Worm (Caenorhabditis elegans): ENCODE measurements around the gene F54A3.2.

DNA sequence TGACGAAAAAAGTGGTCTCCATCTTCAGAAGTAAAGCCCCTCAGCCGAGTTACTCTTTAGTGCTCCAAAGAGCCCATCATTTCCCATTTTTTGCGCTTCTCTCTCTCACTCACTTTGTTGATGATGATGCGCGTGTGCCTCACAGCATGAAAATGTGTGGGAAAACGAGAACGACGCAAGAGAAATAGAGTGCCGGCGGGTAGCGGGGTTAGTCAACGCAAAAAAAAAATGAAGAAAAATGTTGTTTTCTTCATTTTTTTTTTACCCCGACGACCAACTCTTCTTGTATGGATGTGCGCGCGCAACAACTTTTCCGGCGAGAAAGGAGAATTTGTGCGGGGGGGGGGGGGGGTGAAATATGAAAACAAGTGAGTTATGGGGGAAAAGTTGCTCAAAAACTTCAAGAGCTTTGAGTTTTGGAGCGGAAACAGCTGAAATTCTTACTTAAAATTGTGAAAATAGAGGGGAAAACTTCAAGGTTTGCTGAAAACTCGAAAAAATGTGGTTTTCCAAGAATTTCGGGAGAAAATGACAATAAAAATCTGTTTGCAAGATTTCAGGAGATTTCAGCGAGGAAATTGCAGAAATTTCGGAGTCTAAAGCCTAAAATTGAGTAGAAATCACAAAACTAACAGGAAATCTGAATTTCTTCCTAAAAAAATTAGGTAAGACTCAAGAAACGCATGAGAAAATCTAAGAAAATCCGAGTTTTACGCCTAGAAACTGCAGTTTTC, 45.7 kb upstream of the F54A3.2 start, which contains the start of gene C33C12.1:
- TF ChIP-seq scrt-1 (GFP tag; IDR thresholded peaks at IDR 0.05) (no peak), ama-1 (optimal IDR thresholded peaks at IDR 0.05) (no peak)

Data from whole organism, early embryonic.